Fruit fly (Drosophila melanogaster): ENCODE results near the gene CG42404.
A peak's percentile ranks its signal among the peaks of the same experiment; 100 is the strongest.

Gene CG42404

DNA sequence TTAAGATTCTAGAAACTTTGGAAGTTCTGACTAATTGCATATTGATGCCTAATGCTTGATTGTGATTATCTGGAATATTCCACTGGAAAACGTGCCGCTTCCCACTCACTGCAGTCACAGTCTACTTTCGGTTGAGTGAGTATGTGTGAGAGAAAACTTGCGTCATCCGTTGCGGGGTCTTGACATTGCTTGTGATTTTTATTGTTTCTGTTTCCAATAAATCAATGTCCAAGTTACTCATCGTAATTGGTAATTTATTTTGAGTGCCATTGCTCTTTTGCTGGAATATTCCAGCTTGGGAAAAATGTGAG, 6.9 kb upstream of the CG42404 start:
- TF ChIP-seq CG4496 (GFP tag; IDR thresholded peaks at IDR 0.05) (no peak), rn (GFP tag; IDR thresholded peaks at IDR 0.05) (no peak), fd96Ca (GFP tag; IDR thresholded peaks at IDR 0.05) (no peak), CG34367 (tag; optimal IDR thresholded peaks at IDR 0.05) (no peak), EcR (GFP tag; optimal IDR thresholded peaks at IDR 0.05) (no peak), CG32121 (GFP tag; IDR thresholded peaks at IDR 0.05) (no peak), Pif1B (GFP tag; optimal IDR thresholded peaks at IDR 0.05) (no peak), CG8301 (tag; optimal IDR thresholded peaks at IDR 0.05) (no peak), Snoo (tag; optimal IDR thresholded peaks at IDR 0.05) (no peak), CG14655 (GFP tag; optimal IDR thresholded peaks at IDR 0.05) (no peak), D1 (tag; optimal IDR thresholded peaks at IDR 0.05) (no peak), gl (tag; optimal IDR thresholded peaks at IDR 0.05) (no peak), CG15710 (tag; optimal IDR thresholded peaks at IDR 0.05) (no peak), CG13204 (GFP tag; optimal IDR thresholded peaks at IDR 0.05) (no peak), CG9948 (tag; optimal IDR thresholded peaks at IDR 0.05) (no peak), CG10348 (GFP tag; IDR thresholded peaks at IDR 0.05) (no peak), Ets98B (GFP tag; IDR thresholded peaks at IDR 0.05) (no peak), Pif1A (GFP tag; optimal IDR thresholded peaks at IDR 0.05) (no peak), CG8159 (tag; optimal IDR thresholded peaks at IDR 0.05) (no peak)

DNA sequence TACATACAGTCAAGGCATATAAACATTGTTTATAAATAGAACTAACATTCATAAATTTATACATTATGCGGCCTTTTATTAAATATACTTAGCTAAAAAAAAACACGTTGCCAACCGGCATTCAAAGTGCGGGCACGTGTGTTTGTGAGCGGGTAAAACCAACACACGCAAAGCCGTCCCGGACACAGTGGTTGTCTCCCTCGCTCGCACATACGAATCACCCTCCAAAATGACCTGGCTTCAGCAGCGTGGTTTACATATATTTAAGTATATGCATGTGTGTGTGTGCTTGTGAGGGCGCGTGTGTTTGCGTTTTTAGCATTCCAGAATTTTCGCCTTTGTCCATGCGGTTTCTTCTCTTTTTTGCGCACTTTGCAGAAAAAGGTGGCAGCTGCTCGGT, 6.4 kb upstream of the CG42404 start:
- TF ChIP-seq CG8159 (tag; optimal IDR thresholded peaks at IDR 0.05): peak; percentile 7
- TF ChIP-seq CG15710 (tag; optimal IDR thresholded peaks at IDR 0.05): no peak
- TF ChIP-seq EcR (GFP tag; optimal IDR thresholded peaks at IDR 0.05): peak; percentile 71
- TF ChIP-seq CG14655 (GFP tag; optimal IDR thresholded peaks at IDR 0.05): no peak
- TF ChIP-seq rn (GFP tag; IDR thresholded peaks at IDR 0.05): no peak
- no peak for TF ChIP-seq CG9948 (tag; optimal IDR thresholded peaks at IDR 0.05)
- peak; percentile 53; the same call in 1 of the 3 replicates for TF ChIP-seq CG4496 (GFP tag; IDR thresholded peaks at IDR 0.05)
- peak; percentile 45; the same call in 1 of the 2 replicates for TF ChIP-seq CG12605 (GFP tag; IDR thresholded peaks at IDR 0.05)
- TF ChIP-seq CG10348 (GFP tag; IDR thresholded peaks at IDR 0.05): no peak
- no peak for TF ChIP-seq CG17806 (tag; optimal IDR thresholded peaks at IDR 0.05)
- TF ChIP-seq CG13204 (GFP tag; optimal IDR thresholded peaks at IDR 0.05): no peak
- TF ChIP-seq CG34367 (tag; optimal IDR thresholded peaks at IDR 0.05): no peak
- TF ChIP-seq Pif1A (GFP tag; optimal IDR thresholded peaks at IDR 0.05): no peak
- no peak for TF ChIP-seq CG8301 (tag; optimal IDR thresholded peaks at IDR 0.05)
- TF ChIP-seq fd96Ca (GFP tag; IDR thresholded peaks at IDR 0.05): no peak
- TF ChIP-seq D1 (tag; optimal IDR thresholded peaks at IDR 0.05): no peak
- no peak for TF ChIP-seq Ets98B (GFP tag; IDR thresholded peaks at IDR 0.05)
- no peak for TF ChIP-seq Snoo (tag; optimal IDR thresholded peaks at IDR 0.05)
- TF ChIP-seq CG32121 (GFP tag; IDR thresholded peaks at IDR 0.05): 0 out of 2 replicates have a peak, but pooled peaks have one; percentile 46
- peak; percentile 48 for TF ChIP-seq Pif1B (GFP tag; optimal IDR thresholded peaks at IDR 0.05)
- TF ChIP-seq gl (tag; optimal IDR thresholded peaks at IDR 0.05): no peak

DNA sequence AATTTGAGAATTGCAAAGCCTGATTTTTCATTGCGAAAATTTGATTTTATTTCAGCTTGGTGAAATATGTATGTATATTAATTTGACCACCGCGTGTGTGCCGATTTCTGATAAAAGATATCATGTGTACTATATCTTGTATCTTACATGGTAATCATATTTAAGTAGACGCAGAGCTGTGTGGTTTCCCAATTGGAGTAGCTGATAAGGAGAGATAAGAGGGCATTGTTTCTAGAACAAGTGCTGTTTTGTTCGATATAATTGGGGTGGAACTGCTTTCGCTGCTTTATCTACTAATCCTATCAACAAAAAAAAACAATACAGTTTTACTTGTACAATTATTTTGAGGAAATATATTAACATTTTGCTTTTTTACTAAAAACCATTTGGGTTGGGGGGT, 3.3 kb upstream of the CG42404 start:
- peak; percentile 48 for TF ChIP-seq CG8159 (tag; optimal IDR thresholded peaks at IDR 0.05)
- no peak for TF ChIP-seq CG17806 (tag; optimal IDR thresholded peaks at IDR 0.05)

DNA sequence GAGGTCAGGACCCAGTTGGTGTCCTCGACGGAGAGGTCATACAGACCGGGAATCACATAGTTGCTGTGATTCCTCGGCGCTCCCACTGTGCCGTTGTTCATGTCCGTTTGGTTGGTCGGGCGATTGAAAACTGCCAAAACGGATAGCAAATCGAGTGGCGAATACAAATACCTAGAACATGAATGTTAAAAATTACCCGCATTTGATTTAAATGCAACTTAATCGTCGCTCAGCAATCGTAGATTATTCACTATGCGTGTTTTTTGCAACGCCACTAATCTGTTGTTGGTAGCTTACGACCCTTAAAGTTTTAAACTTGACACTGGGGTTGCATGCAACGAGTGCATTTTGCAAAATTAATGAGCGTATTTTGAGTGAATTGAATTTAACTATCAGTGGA, 857 bp upstream of the CG42404 start, which contains the start of gene Amt:
Gene Amt, minus strand, starts transcription at position 101 of the 400 bp plus-strand sequence.
- no peak for TF ChIP-seq Ets98B (GFP tag; IDR thresholded peaks at IDR 0.05)
- TF ChIP-seq CG14655 (GFP tag; optimal IDR thresholded peaks at IDR 0.05): no peak
- no peak for TF ChIP-seq CG8159 (tag; optimal IDR thresholded peaks at IDR 0.05)
- TF ChIP-seq fd96Ca (GFP tag; IDR thresholded peaks at IDR 0.05): no peak
- no peak for TF ChIP-seq CG10348 (GFP tag; IDR thresholded peaks at IDR 0.05)
- TF ChIP-seq Snoo (tag; optimal IDR thresholded peaks at IDR 0.05): no peak
- TF ChIP-seq CG34367 (tag; optimal IDR thresholded peaks at IDR 0.05): no peak
- no peak for TF ChIP-seq CG8301 (tag; optimal IDR thresholded peaks at IDR 0.05)

- no peak for TF ChIP-seq EcR (GFP tag; optimal IDR thresholded peaks at IDR 0.05)
- TF ChIP-seq Pif1A (GFP tag; optimal IDR thresholded peaks at IDR 0.05): no peak
- TF ChIP-seq D1 (tag; optimal IDR thresholded peaks at IDR 0.05): no peak
- peak; percentile 81 for TF ChIP-seq Ets98B (GFP tag; IDR thresholded peaks at IDR 0.05)
- TF ChIP-seq CG9948 (tag; optimal IDR thresholded peaks at IDR 0.05): no peak
- TF ChIP-seq CG34367 (tag; optimal IDR thresholded peaks at IDR 0.05): peak; percentile 40
- TF ChIP-seq CG8301 (tag; optimal IDR thresholded peaks at IDR 0.05): no peak
- TF ChIP-seq rn (GFP tag; IDR thresholded peaks at IDR 0.05): peak; percentile 56
- peak; percentile 74 for TF ChIP-seq CG15710 (tag; optimal IDR thresholded peaks at IDR 0.05)
- no peak for TF ChIP-seq gl (tag; optimal IDR thresholded peaks at IDR 0.05)
- peak; percentile 72; the same call in 2 of the 3 replicates for TF ChIP-seq CG4496 (GFP tag; IDR thresholded peaks at IDR 0.05)
- TF ChIP-seq CG12605 (GFP tag; IDR thresholded peaks at IDR 0.05): peak; percentile 60
- TF ChIP-seq CG32121 (GFP tag; IDR thresholded peaks at IDR 0.05): peak; percentile 70
- no peak for TF ChIP-seq CG17806 (tag; optimal IDR thresholded peaks at IDR 0.05)
- TF ChIP-seq CG8159 (tag; optimal IDR thresholded peaks at IDR 0.05): peak; percentile 62
- TF ChIP-seq fd96Ca (GFP tag; IDR thresholded peaks at IDR 0.05): peak; percentile 67
These were observed 560 bp downstream of the CG42404 start for dm6 chr3R:15250454-15250853.

dm6 chr3R:15262710-15263672, 13.1 kb downstream of the CG42404 start, which contains the start of the genes eIF2gamma and Set:
Gene eIF2gamma, minus strand, starts transcription at chr3R:15263458.
Gene Set, plus strand, starts transcription at chr3R:15263552.
- no peak for TF ChIP-seq CG4496 (GFP tag; IDR thresholded peaks at IDR 0.05)
- no peak for TF ChIP-seq Snoo (tag; optimal IDR thresholded peaks at IDR 0.05)
- no peak for TF ChIP-seq CG12605 (GFP tag; IDR thresholded peaks at IDR 0.05)
- TF ChIP-seq CG14655 (GFP tag; optimal IDR thresholded peaks at IDR 0.05): no peak
- no peak for TF ChIP-seq CG9948 (tag; optimal IDR thresholded peaks at IDR 0.05)
- TF ChIP-seq CG17806 (tag; optimal IDR thresholded peaks at IDR 0.05): no peak
- TF ChIP-seq gl (tag; optimal IDR thresholded peaks at IDR 0.05): no peak
- no peak for TF ChIP-seq D1 (tag; optimal IDR thresholded peaks at IDR 0.05)
- no peak for TF ChIP-seq CG15710 (tag; optimal IDR thresholded peaks at IDR 0.05)
- TF ChIP-seq CG34367 (tag; optimal IDR thresholded peaks at IDR 0.05): no peak
- no peak for TF ChIP-seq CG10348 (GFP tag; IDR thresholded peaks at IDR 0.05)
